Fruit fly (Drosophila melanogaster): Measurements from ENCODE around the gene CG14968.

The CG14968 gene

dm6 chr3L:3288414-3288813 is 14.5 kb downstream of the CG14968 start (continued):
- TF ChIP-seq CG7745 (tag; optimal IDR thresholded peaks at IDR 0.05) (no peak), Six4 (GFP tag; optimal IDR thresholded peaks at IDR 0.05) (peak; percentile 42), MTF-1 (GFP tag; optimal IDR thresholded peaks at IDR 0.05; ENCODE audit: borderline replicate concordance) (peak; percentile 32), CG15073 (GFP tag; optimal IDR thresholded peaks at IDR 0.05) (no peak), CG32767 (GFP tag; IDR thresholded peaks at IDR 0.05) (no peak), twi (tag; optimal IDR thresholded peaks at IDR 0.05) (no peak), slp2 (GFP tag; optimal IDR thresholded peaks at IDR 0.05) (no peak), CG4424 (GFP tag; optimal IDR thresholded peaks at IDR 0.05) (peak; percentile 39), Elba2 (GFP tag; optimal IDR thresholded peaks at IDR 0.05) (no peak), Side (GFP tag; optimal IDR thresholded peaks at IDR 0.05) (no peak), CG9876 (GFP tag; optimal IDR thresholded peaks at IDR 0.05) (no peak), CG4360 (GFP tag; IDR thresholded peaks at IDR 0.05) (peak; percentile 24; the same call in 1 of the 2 replicates), CG11085 (GFP tag; IDR thresholded peaks at IDR 0.05) (0 out of 2 replicates have a peak, but pooled peaks have one; percentile 44), Dek (tag; optimal IDR thresholded peaks at IDR 0.05) (no peak), luna (GFP tag; optimal IDR thresholded peaks at IDR 0.05) (no peak), CG3065 (GFP tag; optimal IDR thresholded peaks at IDR 0.05) (no peak), CG3281 (GFP tag; optimal IDR thresholded peaks at IDR 0.05) (no peak), Awh (GFP tag; IDR thresholded peaks at IDR 0.05) (no peak), dati (GFP tag; IDR thresholded peaks at IDR 0.05) (0 out of 2 replicates have a peak, but pooled peaks have one; percentile 12), CG8478 (optimal IDR thresholded peaks at IDR 0.05) (no peak), phol (tag; optimal IDR thresholded peaks at IDR 0.05) (peak; percentile 21), tap (tag; optimal IDR thresholded peaks at IDR 0.05) (no peak), CG7271 (tag; optimal IDR thresholded peaks at IDR 0.05) (no peak)

- TF ChIP-seq tx (GFP tag; optimal IDR thresholded peaks at IDR 0.05) (no peak), Nf-YA (GFP tag; IDR thresholded peaks at IDR 0.05) (no peak), gro (GFP tag; optimal IDR thresholded peaks at IDR 0.05) (no peak), hth (optimal IDR thresholded peaks at IDR 0.05) (no peak), pita (GFP tag; optimal IDR thresholded peaks at IDR 0.05) (no peak), esg (GFP tag; conservative IDR thresholded peaks at IDR 0.05) (no peak), bsh (GFP tag; optimal IDR thresholded peaks at IDR 0.05) (no peak), sens (GFP tag) (peak; percentile 57), ato (GFP tag; IDR thresholded peaks at IDR 0.05; ENCODE audit: partially characterized antibody) (no peak), CG7556 (GFP tag; optimal IDR thresholded peaks at IDR 0.05) (no peak), Drgx (GFP tag; IDR thresholded peaks at IDR 0.05) (peak; percentile 14; the same call in 1 of the 2 replicates), Dp (GFP tag; optimal IDR thresholded peaks at IDR 0.05) (no peak), fd3F (GFP tag; optimal IDR thresholded peaks at IDR 0.05) (no peak), CG10274 (GFP tag; optimal IDR thresholded peaks at IDR 0.05) (no peak), Ada2b (GFP tag; IDR thresholded peaks at IDR 0.05) (no peak), dmrt99B (tag; optimal IDR thresholded peaks at IDR 0.05) (no peak), CG8478 (optimal IDR thresholded peaks at IDR 0.05) (no peak), NC2α (GFP tag; optimal IDR thresholded peaks at IDR 0.05) (no peak), gem (tag; optimal IDR thresholded peaks at IDR 0.05) (peak; percentile 14), CG14050 (GFP tag; IDR thresholded peaks at IDR 0.05) (no peak), chn (GFP tag; optimal IDR thresholded peaks at IDR 0.05) (no peak), shn (GFP tag; optimal IDR thresholded peaks at IDR 0.05) (no peak), Hmx (GFP tag; optimal IDR thresholded peaks at IDR 0.05) (no peak), CrebB (tag; optimal IDR thresholded peaks at IDR 0.05) (no peak)
These were observed 18.0 kb downstream of the CG14968 start for dm6 chr3L:3284900-3285299.

Measured in whole organism, embryonic.